Worm (Caenorhabditis elegans) whole organism, L2 larva: ENCODE measurements around the gene C18A3.7.

Source experiments
- blmp-1 ChIP-seq: sonication (generic microtip); optimal IDR thresholded peaks from 2 replicates; lab custom pipeline; 2017; ENCODE audit warnings: missing genetic modification characterization, mild to moderate bottlenecking, missing compliant biosample characterization, antibody characterized with exemption, moderate library complexity; ENCODE audit not compliant: insufficient read depth
- ceh-82 ChIP-seq: fragments of 150-350 bp; optimal IDR thresholded peaks from 2 replicates; lab custom pipeline; 2014; ENCODE audit warnings: missing biosample characterization, missing genetic modification characterization
- egl-27 ChIP-seq: sonication (generic microtip); optimal IDR thresholded peaks from 3 replicates; lab custom pipeline; 2017; ENCODE audit warnings: missing biosample characterization, missing genetic modification reagents, missing genetic modification characterization
- elt-1 ChIP-seq: fragments of 150-350 bp; optimal IDR thresholded peaks from 2 replicates; lab custom pipeline; 2014; ENCODE audit warnings: missing biosample characterization, missing genetic modification characterization
- lin-13 ChIP-seq: fragments of 150-350 bp; optimal IDR thresholded peaks from 2 replicates; lab custom pipeline; 2014; ENCODE audit warnings: missing biosample characterization, missing genetic modification reagents, missing genetic modification characterization
- mab-5 ChIP-seq: fragments of 150-350 bp; optimal IDR thresholded peaks from 2 replicates; lab custom pipeline; 2014; ENCODE audit warnings: missing biosample characterization, missing genetic modification characterization
- nhr-11 ChIP-seq: fragments of 150-350 bp; optimal IDR thresholded peaks from 2 replicates; lab custom pipeline; 2014; ENCODE audit warnings: missing biosample characterization, missing genetic modification characterization
- nhr-237 ChIP-seq: fragments of 150-350 bp; optimal IDR thresholded peaks from 2 replicates; lab custom pipeline; 2014; ENCODE audit warnings: missing biosample characterization, missing genetic modification characterization
- ztf-11 ChIP-seq: sonication (generic microtip); optimal IDR thresholded peaks from 2 replicates; lab custom pipeline; 2017; ENCODE audit warnings: missing biosample characterization, missing genetic modification characterization
- ztf-4 ChIP-seq: fragments of 150-350 bp; optimal IDR thresholded peaks from 2 replicates; lab custom pipeline; 2014; ENCODE audit warnings: missing biosample characterization, missing genetic modification characterization

DNA sequence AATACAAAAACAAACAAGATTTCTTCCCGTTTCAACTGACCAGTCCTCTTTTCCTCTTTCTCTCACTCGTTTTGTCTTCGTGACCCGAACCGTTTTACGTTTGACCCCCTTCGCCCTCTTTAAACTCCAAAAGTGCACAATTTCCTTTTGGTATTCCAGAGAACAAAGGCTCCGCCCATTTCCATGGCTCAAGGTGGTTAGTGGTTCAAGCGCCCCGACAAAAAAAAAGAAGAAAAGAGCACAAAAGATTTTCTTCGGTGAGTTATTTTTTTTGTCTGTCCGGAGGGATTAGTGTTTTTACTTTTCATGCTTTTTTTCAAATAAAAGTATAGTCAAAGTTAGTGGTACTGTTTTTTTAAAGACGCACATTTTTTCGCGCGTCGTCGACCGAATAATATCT, 22.7 kb downstream of the C18A3.7 start, which contains the start of gene osta-2:
- TF ChIP-seq nhr-11 (no peak), egl-27 (tag; lab: Kevin White, UChicago) (no peak), mab-5 (no peak), ztf-4 (tag; lab: Kevin White, UChicago) (no peak), elt-1 (no peak), ceh-82 (no peak), nhr-237 (tag; lab: Kevin White, UChicago) (no peak), ztf-11 (tag; lab: Kevin White, UChicago) (no peak), blmp-1 (tag; lab: Kevin White, UChicago) (no peak), lin-13 (no peak)
